Fruit fly (Drosophila melanogaster) whole organism: Measurements from ENCODE around the gene TFAM.

Experiments
- CG8478 ChIP-seq: fragments of >200 bp; optimal IDR thresholded peaks from 2 replicates; lab custom pipeline; 2018; ENCODE audit warnings: inconsistent platforms
- Dll ChIP-seq: fragments of >200 bp; optimal IDR thresholded peaks from 2 replicates; lab custom pipeline; 2017
- EcR ChIP-seq, 2 experiments: fragments of >200 bp; optimal IDR thresholded peaks; 2 replicates each; lab custom pipeline; 2017; ENCODE audit warnings: missing biosample characterization in 2 of 2, missing genetic modification characterization in 2 of 2, missing genetic modification reagents in 2 of 2
- pan ChIP-seq: fragments of >200 bp; optimal IDR thresholded peaks from 2 replicates; lab custom pipeline; 2017
- psq ChIP-seq: fragments of >200 bp; optimal IDR thresholded peaks from 2 replicates; lab custom pipeline; 2017
- usp ChIP-seq: fragments of >200 bp; optimal IDR thresholded peaks from 2 replicates; lab custom pipeline; 2017; ENCODE audit warnings: missing biosample characterization, missing genetic modification characterization, mixed read lengths

TFAM gene

DNA sequence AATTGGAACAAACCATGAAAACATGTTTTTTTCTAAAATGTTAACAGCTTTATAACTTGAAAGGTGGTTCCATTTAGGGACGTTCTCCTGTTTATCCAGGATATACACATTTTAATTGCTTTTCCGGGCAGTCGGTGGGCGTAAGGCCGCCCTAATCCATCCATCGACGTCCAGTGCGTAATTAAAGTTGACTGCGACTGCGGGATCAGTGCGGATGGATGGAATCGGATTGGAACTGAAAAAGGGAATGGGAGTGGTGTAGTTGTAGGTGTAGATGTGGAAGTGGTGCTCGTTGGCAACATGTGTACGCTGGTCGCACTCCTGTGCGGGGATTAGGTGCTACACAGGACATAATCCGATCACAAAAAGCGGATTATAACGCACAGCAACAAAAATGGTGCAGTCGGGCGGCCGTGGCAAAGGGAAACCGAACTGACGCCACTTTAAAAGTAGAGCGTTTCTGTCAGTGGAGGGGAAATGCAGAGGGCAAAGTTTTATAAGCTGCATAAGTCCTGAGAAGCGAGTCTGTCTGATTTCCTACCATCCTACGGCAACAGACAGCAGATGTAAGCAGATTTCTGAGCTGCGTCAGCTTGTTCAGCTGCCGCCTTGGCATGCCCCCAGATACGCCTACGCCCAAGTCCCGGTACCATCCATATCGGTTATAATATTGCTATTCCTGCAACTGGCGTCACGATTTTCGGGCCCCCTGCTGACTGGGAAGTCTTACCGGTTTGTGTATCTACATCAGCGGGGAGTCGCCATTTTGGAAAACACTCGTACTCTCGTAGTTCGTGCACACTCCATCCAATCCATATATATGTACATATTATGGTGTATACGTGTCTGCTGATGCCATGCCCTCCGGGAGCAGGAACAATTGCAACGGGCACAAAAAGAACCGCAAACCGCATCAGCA is 20.9 kb upstream of the TFAM start:
- no peak for TF ChIP-seq EcR (GFP tag; optimal IDR thresholded peaks at IDR 0.05; lab: Kevin White, UChicago)
- TF ChIP-seq psq: no peak
- TF ChIP-seq CG8478 (lab: Kevin White, UChicago): no peak
- TF ChIP-seq usp: no peak
- no peak for TF ChIP-seq Dll (lab: Kevin White, UChicago)
- TF ChIP-seq pan (lab: Kevin White, UChicago): no peak

DNA sequence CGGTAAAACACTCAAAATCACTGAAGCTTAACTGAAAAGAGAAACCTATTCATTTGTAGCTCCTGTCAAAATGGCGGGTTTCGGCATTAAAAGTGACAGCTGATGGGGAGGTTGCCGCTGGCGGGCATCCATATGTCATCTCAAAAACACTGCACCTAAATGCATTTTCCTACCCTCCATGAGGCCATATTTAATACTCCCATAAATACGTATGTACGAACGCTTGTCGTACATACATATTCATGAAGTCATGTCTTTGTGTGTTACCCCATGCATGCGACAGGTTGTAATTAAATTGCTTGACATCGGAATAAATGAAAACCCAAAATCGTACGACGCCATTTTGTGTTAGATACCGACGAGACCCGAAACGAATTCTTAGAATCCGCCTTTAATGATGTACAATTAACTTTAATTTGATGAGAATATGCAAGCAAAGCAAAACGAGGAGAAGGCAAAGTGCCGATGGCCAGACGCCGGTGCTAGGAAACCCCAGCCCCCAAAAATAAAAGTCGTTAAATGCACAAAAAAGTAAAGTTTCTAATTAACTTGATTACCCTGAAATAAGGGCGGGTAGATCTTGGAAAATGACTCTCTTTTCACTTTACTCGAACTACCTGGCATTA is 19.6 kb upstream of the TFAM start:
- TF ChIP-seq pan (lab: Kevin White, UChicago) (no peak), psq (no peak), EcR (GFP tag; optimal IDR thresholded peaks at IDR 0.05; lab: Kevin White, UChicago) (no peak), usp (no peak), Dll (lab: Kevin White, UChicago) (no peak)

DNA sequence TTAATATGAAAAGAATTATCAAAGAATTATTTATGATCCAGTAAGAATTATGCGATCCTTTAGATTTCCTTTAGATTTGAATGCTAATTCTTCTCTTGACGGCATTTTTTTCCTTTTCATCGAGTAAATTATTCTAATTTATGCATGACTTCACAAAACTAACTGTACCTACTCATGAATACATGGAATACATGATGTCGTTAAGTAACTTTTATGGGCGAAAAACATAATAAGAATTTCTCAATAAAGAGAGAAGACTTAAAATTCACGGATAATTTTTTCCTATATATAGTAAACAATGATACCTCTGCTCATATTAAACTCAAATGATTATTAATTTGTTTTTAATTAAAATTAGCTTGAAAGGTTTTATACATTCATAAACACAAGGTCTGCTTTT is 19.1 kb upstream of the TFAM start:
- TF ChIP-seq Dll (lab: Kevin White, UChicago) (no peak), EcR (GFP tag; optimal IDR thresholded peaks at IDR 0.05; lab: Kevin White, UChicago) (no peak), psq (no peak), usp (no peak), pan (lab: Kevin White, UChicago) (no peak), CG8478 (lab: Kevin White, UChicago) (no peak)

DNA sequence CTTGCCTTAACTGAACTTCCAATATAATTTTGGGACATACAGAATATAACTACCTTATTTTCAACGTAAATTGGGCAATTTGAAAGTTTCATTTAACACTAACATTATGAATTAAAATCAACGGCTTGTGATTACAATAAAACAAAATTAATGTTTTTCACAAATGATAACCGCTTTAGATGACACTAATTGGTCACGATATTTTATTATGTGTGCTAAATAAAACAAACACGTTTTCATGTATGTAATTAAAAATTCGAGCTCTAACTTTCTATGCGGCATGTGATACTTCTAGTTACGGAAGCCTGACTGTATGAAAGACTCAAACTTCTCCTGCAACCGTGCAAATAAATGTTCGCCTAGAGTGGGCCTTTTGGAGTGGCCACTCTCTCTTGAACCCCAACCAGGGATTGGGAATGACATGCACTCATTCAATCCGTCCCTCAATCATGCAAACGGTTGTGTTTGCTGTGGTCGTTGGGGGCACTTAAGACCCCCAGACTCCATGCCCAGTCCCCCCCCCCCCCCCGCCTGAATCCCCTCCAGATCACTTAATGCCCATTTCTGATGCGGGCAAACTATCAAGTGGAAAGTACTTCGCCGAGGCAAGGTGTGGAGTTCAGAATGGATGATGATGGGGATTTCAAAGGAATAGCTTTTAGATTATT is 18.5 kb upstream of the TFAM start:
- TF ChIP-seq psq: no peak
- TF ChIP-seq pan (lab: Kevin White, UChicago): no peak
- TF ChIP-seq Dll (lab: Kevin White, UChicago): no peak
- TF ChIP-seq EcR (GFP tag; optimal IDR thresholded peaks at IDR 0.05; lab: Kevin White, UChicago): no peak

DNA sequence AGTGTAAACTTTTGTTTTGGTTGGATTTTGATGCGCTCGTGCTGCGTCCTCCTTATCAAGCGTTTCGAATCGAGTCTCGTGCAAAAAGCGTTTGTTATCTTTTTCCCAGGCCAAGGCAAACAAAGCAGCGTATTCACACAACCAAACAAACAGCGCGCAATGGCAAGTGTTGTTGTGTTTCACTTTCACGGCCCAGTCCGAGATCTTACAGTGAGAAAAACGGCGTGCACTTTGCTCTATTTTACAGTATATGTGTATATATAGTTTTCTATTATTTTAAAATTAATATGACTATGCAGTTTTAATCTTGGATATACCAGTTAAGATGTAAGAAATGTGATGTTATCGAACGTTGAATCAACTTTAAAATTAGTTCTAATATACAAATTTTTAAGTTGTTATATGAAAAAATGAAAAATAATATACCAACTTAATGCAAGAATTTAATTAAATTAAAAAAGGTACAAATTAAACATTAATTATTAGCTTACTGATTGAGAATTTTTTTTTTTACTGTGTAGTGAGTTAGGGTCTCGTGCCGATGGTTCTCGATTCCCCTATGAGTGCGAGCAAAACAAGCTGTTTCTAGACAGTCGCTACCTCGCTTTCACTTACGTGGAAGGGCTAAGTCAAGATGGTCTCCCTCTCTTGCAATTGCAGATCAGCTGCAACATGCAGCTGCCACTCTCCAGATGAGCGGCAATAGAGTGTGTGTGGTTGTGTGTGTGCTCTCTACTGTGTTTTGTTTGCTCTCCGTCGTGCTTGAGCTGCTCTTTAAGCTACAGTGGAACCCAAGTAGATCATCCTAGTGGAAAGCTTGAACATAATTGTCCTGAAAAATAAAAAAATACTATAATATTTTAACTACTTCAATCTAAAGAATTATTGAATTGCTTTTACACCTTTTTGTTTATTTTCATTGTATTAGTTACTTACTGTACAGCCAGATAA is 17.7 kb upstream of the TFAM start:
- TF ChIP-seq pan (lab: Kevin White, UChicago) (no peak), usp (no peak), EcR (GFP tag; optimal IDR thresholded peaks at IDR 0.05; lab: Kevin White, UChicago) (no peak), psq (no peak)

DNA sequence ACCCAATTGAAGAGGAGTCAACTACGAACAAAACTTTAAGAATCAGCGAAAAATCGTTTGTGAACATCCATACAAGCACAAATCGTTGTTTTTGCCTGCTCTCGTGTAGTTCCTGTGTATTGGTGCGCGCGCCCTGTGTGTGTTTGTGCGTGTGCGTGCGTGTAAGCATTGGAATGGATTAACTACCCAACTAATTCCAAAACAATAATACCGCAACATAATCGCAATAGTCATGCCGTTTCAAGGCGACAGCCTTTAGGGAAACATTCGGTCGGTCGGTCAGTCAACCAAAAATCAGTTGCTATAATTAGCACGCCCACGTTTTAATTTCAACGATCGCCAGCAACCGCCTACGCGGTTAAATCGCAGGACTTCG is 16.6 kb upstream of the TFAM start:
- TF ChIP-seq EcR (GFP tag; optimal IDR thresholded peaks at IDR 0.05; lab: Kevin White, UChicago) (no peak), CG8478 (lab: Kevin White, UChicago) (no peak), pan (lab: Kevin White, UChicago) (no peak), Dll (lab: Kevin White, UChicago) (no peak), psq (no peak), usp (no peak)

DNA sequence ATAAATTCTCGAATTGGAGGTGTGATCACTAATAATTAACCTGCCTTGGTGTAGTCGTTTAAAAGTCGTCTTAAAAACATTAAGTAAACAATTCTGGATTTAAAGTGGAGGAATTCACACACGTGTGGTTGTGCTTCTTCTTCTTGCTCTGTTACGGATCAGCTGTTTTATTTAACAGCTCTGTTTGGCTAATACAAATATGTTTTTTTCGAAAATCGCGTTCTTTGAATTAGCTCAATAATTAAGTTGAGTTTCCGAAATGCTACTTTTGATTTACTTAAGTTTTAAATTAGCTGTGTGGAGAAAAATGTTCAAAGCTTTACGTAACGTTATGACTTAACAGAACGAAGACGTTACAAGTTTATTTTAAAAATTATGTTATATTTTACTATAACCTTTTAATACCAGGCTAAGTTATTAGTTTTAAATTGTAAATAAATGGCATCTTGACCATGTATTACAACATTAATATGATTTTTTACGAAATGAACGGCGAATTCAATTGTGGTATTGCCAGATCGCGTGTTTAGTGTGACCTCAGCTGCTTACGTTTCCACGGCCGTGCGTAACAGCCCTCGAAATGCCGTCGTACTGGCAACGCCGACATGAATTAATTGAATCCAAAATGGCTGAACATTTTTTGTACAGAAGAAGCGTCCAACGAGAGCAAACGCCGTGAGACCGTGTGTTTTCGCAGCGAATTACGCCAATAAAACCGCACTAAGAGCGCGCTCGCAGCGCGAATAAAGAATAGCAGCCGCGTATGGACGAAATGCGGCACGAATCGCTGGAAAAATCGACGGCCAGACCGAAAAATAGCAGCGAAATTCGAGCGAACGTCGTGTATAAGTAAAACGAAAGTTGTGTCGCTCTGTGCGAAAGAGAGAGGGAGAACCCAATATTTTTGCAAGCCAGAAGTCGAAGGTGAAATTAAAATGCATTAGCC is 16.0 kb upstream of the TFAM start, which contains the start of the genes Pus1 and bon:
Gene Pus1, minus strand, starts transcription at position 155 of the 946 bp plus-strand sequence.
Gene bon, plus strand, starts transcription at position 623 of the 946 bp plus-strand sequence.
- TF ChIP-seq CG8478 (lab: Kevin White, UChicago) (no peak), psq (no peak), pan (lab: Kevin White, UChicago) (no peak)

DNA sequence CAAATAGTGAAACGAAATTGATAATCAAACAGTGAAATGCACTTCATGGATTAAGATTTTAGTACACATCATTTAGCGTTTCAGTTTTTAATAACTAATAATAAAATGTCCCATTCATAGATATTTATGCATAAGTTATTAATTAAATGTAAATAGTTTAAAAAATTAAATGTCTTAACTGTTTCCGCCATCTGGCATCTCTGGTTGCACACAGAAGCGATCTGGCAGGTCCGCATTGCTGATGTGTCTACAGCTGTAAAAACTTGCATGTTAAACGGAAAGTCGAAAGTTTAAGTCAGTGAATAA is 11.6 kb upstream of the TFAM start, which contains the start of gene Srp72:
Gene Srp72, plus strand, starts transcription at position 232 of the 306 bp plus-strand sequence.
- TF ChIP-seq EcR (GFP tag; optimal IDR thresholded peaks at IDR 0.05; lab: Kevin White, UChicago) (no peak), usp (no peak), Dll (lab: Kevin White, UChicago) (no peak)

DNA sequence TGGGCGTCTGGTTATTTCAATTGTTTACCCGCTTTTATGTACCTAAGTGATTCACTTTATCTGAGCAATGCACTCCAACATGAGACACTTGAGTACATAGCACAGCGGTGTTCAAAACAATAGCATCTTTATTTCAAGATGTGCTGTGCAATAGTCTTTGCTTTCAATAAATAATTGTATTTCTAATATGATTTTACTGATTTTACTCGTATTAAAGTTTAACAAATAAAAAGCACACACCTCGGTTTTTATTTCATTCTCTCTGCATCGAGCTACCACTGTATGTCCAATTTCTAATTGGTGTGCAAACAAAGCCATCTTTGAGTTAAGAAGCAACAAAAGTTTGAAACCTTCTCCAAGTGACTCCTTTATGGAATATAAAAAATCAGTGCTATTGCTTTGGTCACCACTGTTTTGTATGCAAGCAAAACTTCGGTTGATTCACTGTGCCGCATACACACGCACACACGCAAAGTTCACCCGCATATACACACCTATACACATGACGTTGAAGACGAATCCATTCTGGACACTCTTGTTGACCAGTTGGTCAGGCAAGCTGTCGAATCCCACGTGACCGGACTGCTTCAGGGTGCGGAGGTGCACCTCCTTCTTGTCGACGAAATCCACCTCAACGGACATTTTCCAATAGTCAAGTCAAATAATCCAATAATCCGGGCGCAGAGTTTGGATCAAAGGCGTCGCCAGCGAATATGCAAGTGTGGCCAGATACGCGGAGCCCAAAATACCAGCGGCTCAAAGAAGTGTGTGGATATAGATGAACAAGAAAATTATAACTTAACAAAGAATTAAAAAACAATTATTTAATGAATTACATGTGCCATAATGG is 11.0 kb upstream of the TFAM start, which contains the start of gene Septin2:
Gene Septin2, minus strand, starts transcription at position 727 of the 850 bp plus-strand sequence.
- TF ChIP-seq EcR (GFP tag; optimal IDR thresholded peaks at IDR 0.05; lab: Kevin White, UChicago) (no peak), CG8478 (lab: Kevin White, UChicago) (no peak), Dll (lab: Kevin White, UChicago) (no peak), usp (no peak), psq (no peak), pan (lab: Kevin White, UChicago) (no peak)

DNA sequence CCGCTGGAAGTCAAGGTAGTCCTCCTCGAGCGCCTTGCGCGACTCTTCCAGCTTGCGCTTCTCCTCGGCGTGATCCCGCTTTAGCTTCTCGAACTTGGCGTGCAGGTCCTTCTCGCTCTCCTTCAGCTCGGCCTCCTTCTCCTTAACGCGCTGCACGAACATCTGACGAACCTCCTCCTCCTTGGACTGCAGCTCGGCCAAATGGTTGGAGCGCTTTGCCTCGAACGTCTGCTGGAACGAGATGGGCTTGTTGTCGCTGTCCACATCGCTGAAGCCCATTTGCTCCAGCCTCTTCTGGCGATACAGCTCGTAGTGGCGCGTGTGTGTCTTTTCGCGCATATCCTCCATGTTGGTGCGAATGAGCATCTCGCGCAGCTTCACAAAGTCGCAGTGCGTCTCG is 9.6 kb upstream of the TFAM start:
- TF ChIP-seq Dll (lab: Kevin White, UChicago): no peak
- no peak for TF ChIP-seq psq
